Fruit fly (Drosophila melanogaster) whole organism, embryonic: ENCODE results near the gene dlg1.

Source experiments
- ATbp ChIP-seq: fragments of 200-800 bp; sonication (Bioruptor generic); optimal IDR thresholded peaks from 2 replicates; lab custom pipeline; 2017; ENCODE audit warnings: missing biosample characterization, mild to moderate bottlenecking, missing genetic modification characterization, missing genetic modification reagents
- Asciz ChIP-seq: fragments of 200-800 bp; sonication (Bioruptor generic); optimal IDR thresholded peaks from 2 replicates; lab custom pipeline; 2017; ENCODE audit warnings: missing biosample characterization, mild to moderate bottlenecking, missing genetic modification characterization, missing genetic modification reagents
- Bdp1 ChIP-seq: fragments of 200-800 bp; sonication (Bioruptor generic); optimal IDR thresholded peaks from 3 replicates; lab custom pipeline; 2016; ENCODE audit warnings: missing biosample characterization, missing genetic modification characterization
- Blimp-1 ChIP-seq: fragments of 200-800 bp; sonication (Bioruptor generic); optimal IDR thresholded peaks from 3 replicates; lab custom pipeline; 2018; ENCODE audit warnings: missing biosample characterization, missing genetic modification characterization, mild to moderate bottlenecking, moderate library complexity, missing genetic modification reagents
- CG10209 ChIP-seq: fragments of 200-800 bp; sonication (Bioruptor generic); optimal IDR thresholded peaks from 3 replicates; lab custom pipeline; 2017; ENCODE audit warnings: missing biosample characterization, mild to moderate bottlenecking, missing genetic modification characterization, missing genetic modification reagents
- CG10267 ChIP-seq: fragments of 200-800 bp; sonication (Bioruptor generic); optimal IDR thresholded peaks from 2 replicates; lab custom pipeline; 2018; ENCODE audit warnings: missing biosample characterization, mild to moderate bottlenecking, missing genetic modification characterization, moderate library complexity
- CG10654 ChIP-seq: fragments of 200-800 bp; sonication (Bioruptor generic); optimal IDR thresholded peaks from 2 replicates; lab custom pipeline; 2016; ENCODE audit warnings: missing biosample characterization, missing genetic modification characterization
- CG10959 ChIP-seq: fragments of 200-800 bp; sonication (Bioruptor generic); IDR thresholded peaks from 2 replicates; pipeline ENCODE4 v1.3.6; 2022; ENCODE audit warnings: missing biosample characterization, missing genetic modification characterization
- CG11560 ChIP-seq: fragments of 200-800 bp; sonication (Bioruptor generic); IDR thresholded peaks from 3 replicates; pipeline ENCODE4 v1.3.6; 2022; ENCODE audit warnings: missing biosample characterization, missing genetic modification characterization
- CG13424 ChIP-seq: fragments of 200-800 bp; sonication (Bioruptor generic); optimal IDR thresholded peaks from 2 replicates; lab custom pipeline; 2019; ENCODE audit warnings: missing biosample characterization, mild to moderate bottlenecking, missing genetic modification characterization, moderate library complexity
- CG17186 ChIP-seq: fragments of 200-800 bp; sonication (Bioruptor generic); optimal IDR thresholded peaks from 3 replicates; lab custom pipeline; 2017; ENCODE audit warnings: missing biosample characterization, missing genetic modification reagents, missing genetic modification characterization
- CG18011 ChIP-seq: fragments of 200-800 bp; sonication (Bioruptor generic); optimal IDR thresholded peaks from 2 replicates; lab custom pipeline; 2017; ENCODE audit warnings: missing biosample characterization, missing genetic modification characterization, mild to moderate bottlenecking, moderate library complexity, missing genotype
- CG18476 ChIP-seq: fragments of 200-800 bp; sonication (Bioruptor generic); optimal IDR thresholded peaks from 2 replicates; lab custom pipeline; 2016; ENCODE audit warnings: missing biosample characterization, mild to moderate bottlenecking, missing genetic modification characterization
- CG2129 ChIP-seq: fragments of 200-800 bp; sonication (Bioruptor generic); IDR thresholded peaks from 2 replicates; pipeline ENCODE4 v1.3.6; 2022; ENCODE audit warnings: missing biosample characterization, missing genetic modification characterization; ENCODE audit not compliant: partially characterized antibody
- CG2202 ChIP-seq: fragments of 200-800 bp; sonication (Bioruptor generic); optimal IDR thresholded peaks from 2 replicates; lab custom pipeline; 2018; ENCODE audit warnings: missing biosample characterization, mild to moderate bottlenecking, missing genetic modification characterization
- CG31365 ChIP-seq: fragments of 200-800 bp; sonication (Bioruptor generic); optimal IDR thresholded peaks from 2 replicates; lab custom pipeline; 2018; ENCODE audit warnings: missing biosample characterization, mild to moderate bottlenecking, missing genetic modification characterization
- CG4404 ChIP-seq: fragments of 200-800 bp; sonication (Bioruptor generic); IDR thresholded peaks from 2 replicates; pipeline ENCODE4 v1.3.6; 2022; ENCODE audit warnings: missing biosample characterization, missing genetic modification characterization
- CG4854 ChIP-seq: fragments of 200-800 bp; sonication (Bioruptor generic); optimal IDR thresholded peaks from 2 replicates; lab custom pipeline; 2016; ENCODE audit warnings: missing biosample characterization, missing genetic modification characterization, inconsistent platforms
- CG5245 ChIP-seq: fragments of 200-800 bp; sonication (Bioruptor generic); optimal IDR thresholded peaks from 3 replicates; lab custom pipeline; 2016; ENCODE audit warnings: missing biosample characterization, missing genetic modification characterization
- CG5953 ChIP-seq: fragments of 200-800 bp; sonication (Bioruptor generic); IDR thresholded peaks from 2 replicates; pipeline ENCODE4 v1.3.6; 2022; ENCODE audit warnings: missing biosample characterization, missing genetic modification characterization
- CG7271 ChIP-seq: fragments of 200-800 bp; sonication (Bioruptor generic); optimal IDR thresholded peaks from 2 replicates; lab custom pipeline; 2018; ENCODE audit warnings: missing biosample characterization, mild to moderate bottlenecking, missing genetic modification characterization, moderate library complexity
- CG7745 ChIP-seq: fragments of 200-800 bp; sonication (Bioruptor generic); optimal IDR thresholded peaks from 2 replicates; lab custom pipeline; 2018; ENCODE audit warnings: missing biosample characterization, mild to moderate bottlenecking, missing genetic modification characterization, moderate library complexity
- CG7786 ChIP-seq: fragments of 200-800 bp; sonication (Bioruptor generic); optimal IDR thresholded peaks from 2 replicates; lab custom pipeline; 2016; ENCODE audit warnings: missing biosample characterization, missing genetic modification characterization
- CG7987 ChIP-seq: fragments of 200-800 bp; sonication (Bioruptor generic); optimal IDR thresholded peaks from 2 replicates; lab custom pipeline; 2018; ENCODE audit warnings: missing biosample characterization, mild to moderate bottlenecking, missing genetic modification characterization, moderate library complexity
- CG8089 ChIP-seq: fragments of 200-800 bp; sonication (Bioruptor generic); optimal IDR thresholded peaks from 3 replicates; lab custom pipeline; 2016; ENCODE audit warnings: missing biosample characterization, missing genetic modification characterization
- CG9215 ChIP-seq: fragments of 200-800 bp; sonication (Bioruptor generic); IDR thresholded peaks from 2 replicates; pipeline ENCODE4 v1.3.6; 2022; ENCODE audit warnings: missing biosample characterization, missing genetic modification characterization
- CG9437 ChIP-seq: fragments of 200-800 bp; sonication (Bioruptor generic); optimal IDR thresholded peaks from 2 replicates; lab custom pipeline; 2018; ENCODE audit warnings: missing biosample characterization, mild to moderate bottlenecking, missing genetic modification characterization
- Camta ChIP-seq: fragments of 200-800 bp; sonication (Bioruptor generic); optimal IDR thresholded peaks from 2 replicates; lab custom pipeline; 2016; ENCODE audit warnings: missing biosample characterization, missing genetic modification characterization
- H2.0 ChIP-seq: fragments of 200-800 bp; sonication (Bioruptor generic); IDR thresholded peaks from 2 replicates; pipeline ENCODE4 v1.3.6; 2022; ENCODE audit warnings: missing biosample characterization, missing genetic modification characterization
- HHEX ChIP-seq: fragments of 200-800 bp; sonication (Bioruptor generic); optimal IDR thresholded peaks from 3 replicates; lab custom pipeline; 2017; ENCODE audit warnings: missing biosample characterization, mild to moderate bottlenecking, missing genetic modification characterization, missing genetic modification reagents
- NFAT ChIP-seq: fragments of 200-800 bp; sonication (Bioruptor generic); IDR thresholded peaks from 2 replicates; pipeline ENCODE4 v1.3.6; 2022; ENCODE audit warnings: missing biosample characterization, missing genetic modification characterization
- Ptx1 ChIP-seq: fragments of 200-800 bp; sonication (Bioruptor generic); IDR thresholded peaks from 2 replicates; pipeline ENCODE4 v1.3.6; 2022; ENCODE audit warnings: missing biosample characterization, missing genetic modification characterization
- Rx ChIP-seq: fragments of 200-800 bp; sonication (Bioruptor generic); IDR thresholded peaks from 2 replicates; pipeline ENCODE4 v1.3.6; 2022; ENCODE audit warnings: missing biosample characterization, missing genetic modification characterization
- Side ChIP-seq: fragments of 200-800 bp; sonication (Bioruptor generic); optimal IDR thresholded peaks from 2 replicates; lab custom pipeline; 2016; ENCODE audit warnings: missing biosample characterization, missing genetic modification characterization
- Sin3A ChIP-seq: fragments of >200 bp; optimal IDR thresholded peaks from 2 replicates; lab custom pipeline; 2018
- Sox102F ChIP-seq: fragments of 200-800 bp; sonication (Bioruptor generic); optimal IDR thresholded peaks from 2 replicates; lab custom pipeline; 2018; ENCODE audit warnings: missing biosample characterization, mild to moderate bottlenecking, missing genetic modification characterization, moderate library complexity
- Sry-β ChIP-seq: fragments of 200-800 bp; sonication (Bioruptor generic); optimal IDR thresholded peaks from 2 replicates; lab custom pipeline; 2018; ENCODE audit warnings: missing biosample characterization, mild to moderate bottlenecking, missing genetic modification characterization, moderate library complexity
- Ssrp ChIP-seq: fragments of 200-800 bp; sonication (Bioruptor generic); optimal IDR thresholded peaks from 2 replicates; lab custom pipeline; 2018; ENCODE audit warnings: missing biosample characterization, mild to moderate bottlenecking, missing genetic modification characterization, moderate library complexity
- ap ChIP-seq: fragments of 200-800 bp; sonication (Bioruptor generic); IDR thresholded peaks from 2 replicates; pipeline ENCODE4 v1.3.6; 2022; ENCODE audit warnings: missing biosample characterization, missing genetic modification characterization
- bab2 ChIP-seq: fragments of 200-800 bp; sonication (Bioruptor generic); optimal IDR thresholded peaks from 2 replicates; lab custom pipeline; 2016; ENCODE audit warnings: missing biosample characterization, missing genetic modification characterization
- cas ChIP-seq: fragments of 200-800 bp; sonication (Bioruptor generic); IDR thresholded peaks from 2 replicates; pipeline ENCODE4 v1.3.6; 2022; ENCODE audit warnings: missing biosample characterization, missing genetic modification characterization
- ci ChIP-seq: fragments of 200-800 bp; sonication (Bioruptor generic); IDR thresholded peaks from 3 replicates; pipeline ENCODE4 v1.3.6; 2022; ENCODE audit warnings: missing biosample characterization, missing genetic modification characterization
- dan ChIP-seq: fragments of 200-800 bp; sonication (Bioruptor generic); IDR thresholded peaks from 2 replicates; pipeline ENCODE4 v1.3.6; 2022; ENCODE audit warnings: missing biosample characterization, missing genetic modification characterization
- grn ChIP-seq: fragments of 200-800 bp; sonication (Bioruptor generic); optimal IDR thresholded peaks from 3 replicates; lab custom pipeline; 2017; ENCODE audit warnings: missing biosample characterization, missing genetic modification characterization
- gt ChIP-seq: fragments of 200-800 bp; sonication (Bioruptor generic); IDR thresholded peaks from 2 replicates; pipeline ENCODE4 v1.3.6; 2022; ENCODE audit warnings: missing biosample characterization, missing genetic modification characterization
- luna ChIP-seq: fragments of 200-800 bp; sonication (Bioruptor generic); optimal IDR thresholded peaks from 2 replicates; lab custom pipeline; 2016; ENCODE audit warnings: missing biosample characterization, missing genetic modification characterization
- otp ChIP-seq: fragments of 200-800 bp; sonication (Bioruptor generic); IDR thresholded peaks from 3 replicates; pipeline ENCODE4, ENCODE4 v1.3.6; 2022; ENCODE audit warnings: missing biosample characterization, missing genetic modification characterization
- sens-2 ChIP-seq: fragments of 200-800 bp; sonication (Bioruptor generic); IDR thresholded peaks from 2 replicates; pipeline ENCODE4 v1.3.6; 2022; ENCODE audit warnings: missing biosample characterization, missing genetic modification characterization
- sr ChIP-seq: fragments of 200-800 bp; sonication (Bioruptor generic); IDR thresholded peaks from 3 replicates; pipeline ENCODE4 v1.3.6; 2022; ENCODE audit warnings: missing biosample characterization, missing genetic modification characterization
- tgo ChIP-seq: fragments of 200-800 bp; sonication (Bioruptor generic); IDR thresholded peaks from 3 replicates; pipeline ENCODE4 v1.3.6; 2022; ENCODE audit warnings: missing biosample characterization, missing genetic modification characterization
- wdn ChIP-seq: fragments of 200-800 bp; sonication (Bioruptor generic); IDR thresholded peaks from 2 replicates; pipeline ENCODE4 v1.3.6; 2022; ENCODE audit warnings: missing biosample characterization, missing genetic modification characterization
- zen ChIP-seq: fragments of 200-800 bp; sonication (Bioruptor generic); optimal IDR thresholded peaks from 3 replicates; lab custom pipeline; 2018; ENCODE audit warnings: missing biosample characterization, mild to moderate bottlenecking, missing genetic modification characterization, moderate library complexity

The dlg1 gene

dm6 chrX:11427282-11427689 lies 57.8 kb downstream of the dlg1 start (continued):
- TF ChIP-seq Ssrp (tag; lab: Kevin White, UChicago) (no peak), Bdp1 (no peak), CG17186 (GFP tag; lab: Kevin White, UChicago) (no peak), Ptx1 (GFP tag; lab: Robert Waterston, UW) (no peak), CG31365 (tag; lab: Kevin White, UChicago) (peak; percentile 31), CG5245 (GFP tag; lab: Kevin White, UChicago) (no peak), HHEX (GFP tag; lab: Kevin White, UChicago) (peak; percentile 66), CG10209 (peak; percentile 43), CG18476 (no peak), CG13424 (peak; percentile 34), Sox102F (GFP tag; lab: Kevin White, UChicago) (no peak), tgo (no peak), H2.0 (GFP tag; lab: Robert Waterston, UW) (no peak), CG7271 (tag; lab: Kevin White, UChicago) (no peak), CG2129 (GFP tag; lab: Robert Waterston, UW) (no peak), ci (GFP tag; lab: Robert Waterston, UW) (0 out of 3 replicates have a peak, but pooled peaks have one; percentile 21), cas (GFP tag; lab: Robert Waterston, UW) (no peak), ATbp (peak; percentile 54), bab2 (GFP tag; lab: Kevin White, UChicago) (no peak), wdn (GFP tag; lab: Robert Waterston, UW) (no peak), Rx (GFP tag; lab: Robert Waterston, UW) (no peak), Blimp-1 (GFP tag; lab: Kevin White, UChicago) (peak; percentile 56), CG10267 (no peak), luna (GFP tag; lab: Kevin White, UChicago) (no peak), NFAT (peak; percentile 54; the same call in 1 of the 2 replicates), CG8089 (no peak), CG9215 (no peak), CG7987 (GFP tag; lab: Kevin White, UChicago) (peak; percentile 19), CG10654 (GFP tag; lab: Kevin White, UChicago) (no peak), Asciz (GFP tag; lab: Kevin White, UChicago) (peak; percentile 67), Camta (GFP tag; lab: Kevin White, UChicago) (no peak), CG5953 (GFP tag; lab: Robert Waterston, UW) (no peak), CG4404 (GFP tag; lab: Robert Waterston, UW) (no peak), gt (GFP tag; lab: Robert Waterston, UW) (no peak), CG9437 (no peak), CG2202 (peak; percentile 39), CG7786 (GFP tag; lab: Kevin White, UChicago) (no peak), ap (GFP tag; lab: Robert Waterston, UW) (no peak), otp (GFP tag; lab: Robert Waterston, UW) (0 out of 3 replicates have a peak, but pooled peaks have one; percentile 24), dan (GFP tag; lab: Robert Waterston, UW) (no peak), sens-2 (no peak), Sry-β (GFP tag; lab: Kevin White, UChicago) (peak; percentile 4), CG10959 (GFP tag; lab: Robert Waterston, UW) (no peak), grn (GFP tag; lab: Kevin White, UChicago) (peak; percentile 65), Side (GFP tag; lab: Kevin White, UChicago) (peak; percentile 50), sr (no peak), CG7745 (tag; lab: Kevin White, UChicago) (no peak), CG18011 (GFP tag; lab: Kevin White, UChicago) (no peak), Sin3A (no peak), CG11560 (tag; lab: Robert Waterston, UW) (no peak), CG4854 (no peak), zen (tag; lab: Kevin White, UChicago) (no peak)
